Worm (Caenorhabditis elegans) whole organism, midembryonic: ENCODE measurements around the gene plr-1.

ENCODE experiments used
- T22C8.4 ChIP-seq: fragments of 200-800 bp; sonication (Bioruptor generic); IDR thresholded peaks from 2 replicates; pipeline ENCODE4 v1.3.6; 2022; ENCODE audit warnings: missing genetic modification characterization, missing compliant biosample characterization
- cog-1 ChIP-seq: sonication (generic microtip); optimal IDR thresholded peaks from 2 replicates; lab custom pipeline; 2016; ENCODE audit warnings: missing genetic modification characterization, missing compliant biosample characterization
- flt-1 ChIP-seq: fragments of 200-800 bp; sonication (Bioruptor generic); IDR thresholded peaks from 2 replicates; pipeline ENCODE4 v1.3.6; 2022; ENCODE audit warnings: missing genetic modification characterization, missing compliant biosample characterization
- klf-2 ChIP-seq: fragments of 200-800 bp; sonication (Bioruptor generic); conservative IDR thresholded peaks from 2 replicates; pipeline ENCODE4 v1.3.6; 2022; ENCODE audit warnings: missing genetic modification reagents, missing genetic modification characterization, missing compliant biosample characterization
- med-1 ChIP-seq: sonication (generic microtip); optimal IDR thresholded peaks from 2 replicates; lab custom pipeline; 2017; ENCODE audit warnings: missing genetic modification characterization, mild to moderate bottlenecking, missing compliant biosample characterization, antibody characterized with exemption, missing genetic modification reagents; ENCODE audit not compliant: insufficient read depth
- ref-1 ChIP-seq: fragments of 200-800 bp; sonication (Bioruptor generic); conservative IDR thresholded peaks from 2 replicates; pipeline ENCODE4 v1.3.6; 2022; ENCODE audit warnings: missing genetic modification reagents, missing genetic modification characterization, missing compliant biosample characterization
- tab-1 ChIP-seq: fragments of 200-800 bp; sonication (Bioruptor generic); IDR thresholded peaks from 2 replicates; pipeline ENCODE4 v1.3.6; 2022; ENCODE audit warnings: missing genetic modification characterization, missing compliant biosample characterization
- ztf-23 ChIP-seq: fragments of 200-800 bp; sonication (Bioruptor generic); IDR thresholded peaks from 2 replicates; pipeline ENCODE4 v1.3.6; 2022; ENCODE audit warnings: missing genetic modification reagents, missing genetic modification characterization, missing compliant biosample characterization
- ztf-29 ChIP-seq: fragments of 200-800 bp; sonication (Bioruptor generic); IDR thresholded peaks from 2 replicates; pipeline ENCODE4 v1.3.6; 2022; ENCODE audit warnings: missing genetic modification reagents, missing genetic modification characterization, missing compliant biosample characterization

plr-1 gene

ce11 chrIII:11500647-11501046, 44.0 kb downstream of the plr-1 start, which contains the start of gene nars-2:
Gene nars-2, minus strand, starts transcription at chrIII:11500747.
- TF ChIP-seq ztf-29 (no peak), ztf-23 (GFP tag; lab: Robert Waterston, UW) (no peak), T22C8.4 (GFP tag; lab: Robert Waterston, UW) (no peak), klf-2 (GFP tag; lab: Robert Waterston, UW) (no peak), med-1 (GFP tag; lab: Kevin White, UChicago) (no peak), ref-1 (GFP tag; lab: Robert Waterston, UW) (no peak), tab-1 (GFP tag; lab: Robert Waterston, UW) (no peak), cog-1 (tag; lab: Kevin White, UChicago) (no peak), flt-1 (GFP tag; lab: Robert Waterston, UW) (no peak)

- TF ChIP-seq flt-1 (GFP tag; lab: Robert Waterston, UW) (no peak), ref-1 (GFP tag; lab: Robert Waterston, UW) (no peak), ztf-23 (GFP tag; lab: Robert Waterston, UW) (no peak), ztf-29 (no peak), cog-1 (tag; lab: Kevin White, UChicago) (no peak), med-1 (GFP tag; lab: Kevin White, UChicago) (no peak), klf-2 (GFP tag; lab: Robert Waterston, UW) (no peak), T22C8.4 (GFP tag; lab: Robert Waterston, UW) (no peak), tab-1 (GFP tag; lab: Robert Waterston, UW) (no peak)
These were observed 46.1 kb downstream of the plr-1 start, which contains the start of gene tin-10 for ce11 chrIII:11502753-11503152. Gene tin-10, minus strand, starts transcription at chrIII:11502853.

- TF ChIP-seq flt-1 (GFP tag; lab: Robert Waterston, UW): no peak
- TF ChIP-seq T22C8.4 (GFP tag; lab: Robert Waterston, UW): no peak
- TF ChIP-seq cog-1 (tag; lab: Kevin White, UChicago): no peak
- TF ChIP-seq klf-2 (GFP tag; lab: Robert Waterston, UW): no peak
These were observed 48.5 kb downstream of the plr-1 start, which contains the start of the genes Y66D12A.21 and spe-6 for ce11 chrIII:11505213-11505612. Gene Y66D12A.21, minus strand, starts transcription at chrIII:11505302. Gene spe-6, plus strand, starts transcription at chrIII:11505488.

ce11 chrIII:11505621-11506020, 48.9 kb downstream of the plr-1 start:
- 0 out of 2 replicates have a peak, but pooled peaks have one; percentile 36 for TF ChIP-seq ztf-29
- no peak for TF ChIP-seq klf-2 (GFP tag; lab: Robert Waterston, UW)
- TF ChIP-seq ztf-23 (GFP tag; lab: Robert Waterston, UW): no peak
- TF ChIP-seq ref-1 (GFP tag; lab: Robert Waterston, UW): no peak
- TF ChIP-seq med-1 (GFP tag; lab: Kevin White, UChicago): no peak
- TF ChIP-seq cog-1 (tag; lab: Kevin White, UChicago): no peak
- TF ChIP-seq tab-1 (GFP tag; lab: Robert Waterston, UW): no peak

- TF ChIP-seq ref-1 (GFP tag; lab: Robert Waterston, UW): no peak
- no peak for TF ChIP-seq klf-2 (GFP tag; lab: Robert Waterston, UW)
- TF ChIP-seq T22C8.4 (GFP tag; lab: Robert Waterston, UW): no peak
- no peak for TF ChIP-seq flt-1 (GFP tag; lab: Robert Waterston, UW)
- TF ChIP-seq ztf-29: no peak
- TF ChIP-seq med-1 (GFP tag; lab: Kevin White, UChicago): no peak
- TF ChIP-seq cog-1 (tag; lab: Kevin White, UChicago): no peak
- no peak for TF ChIP-seq tab-1 (GFP tag; lab: Robert Waterston, UW)
- no peak for TF ChIP-seq ztf-23 (GFP tag; lab: Robert Waterston, UW)
These were observed 52.1 kb downstream of the plr-1 start, which contains the start of gene Y66D12A.19 for ce11 chrIII:11508816-11509215. Gene Y66D12A.19, plus strand, starts transcription at chrIII:11509081.

- no peak for TF ChIP-seq med-1 (GFP tag; lab: Kevin White, UChicago)
These were observed 53.4 kb downstream of the plr-1 start for ce11 chrIII:11510120-11510519.

ce11 chrIII:11510826-11511225, 54.1 kb downstream of the plr-1 start:
- TF ChIP-seq T22C8.4 (GFP tag; lab: Robert Waterston, UW) (no peak), tab-1 (GFP tag; lab: Robert Waterston, UW) (no peak), ztf-29 (no peak), cog-1 (tag; lab: Kevin White, UChicago) (no peak), med-1 (GFP tag; lab: Kevin White, UChicago) (no peak), ref-1 (GFP tag; lab: Robert Waterston, UW) (no peak), klf-2 (GFP tag; lab: Robert Waterston, UW) (no peak), ztf-23 (GFP tag; lab: Robert Waterston, UW) (no peak), flt-1 (GFP tag; lab: Robert Waterston, UW) (no peak)
